Worm (Caenorhabditis elegans) whole organism, late embryonic: ENCODE results near the gene eel-1.

Experiments used
- ama-1 ChIP-seq: fragments of 150-350 bp; optimal IDR thresholded peaks from 2 replicates; lab custom pipeline; 2014
- ceh-6 ChIP-seq: fragments of 200-800 bp; sonication (Bioruptor generic); optimal IDR thresholded peaks from 2 replicates; lab custom pipeline; 2018; ENCODE audit warnings: mild to moderate bottlenecking, missing genetic modification characterization, missing compliant biosample characterization
- dmd-4 ChIP-seq: sonication (generic microtip); optimal IDR thresholded peaks from 2 replicates; lab custom pipeline; 2016; ENCODE audit warnings: borderline replicate concordance, missing genetic modification characterization, missing compliant biosample characterization
- hlh-6 ChIP-seq: sonication (generic microtip); optimal IDR thresholded peaks from 2 replicates; lab custom pipeline; 2016; ENCODE audit warnings: missing genotype, missing genetic modification characterization, missing compliant biosample characterization
- lin-11 ChIP-seq: fragments of 200-800 bp; sonication (Bioruptor generic); optimal IDR thresholded peaks from 2 replicates; lab custom pipeline; 2018; ENCODE audit warnings: mild to moderate bottlenecking, missing genetic modification characterization, missing compliant biosample characterization
- nfya-1 ChIP-seq: sonication (generic microtip); optimal IDR thresholded peaks from 2 replicates; lab custom pipeline; 2017; ENCODE audit warnings: missing genetic modification characterization, mild to moderate bottlenecking, missing compliant biosample characterization, antibody characterized with exemption, moderate library complexity
- pax-1 ChIP-seq: fragments of 150-350 bp; optimal IDR thresholded peaks from 2 replicates; lab custom pipeline; 2014; ENCODE audit warnings: missing biosample characterization, missing genetic modification characterization
- sox-4 ChIP-seq: sonication (generic microtip); optimal IDR thresholded peaks from 2 replicates; lab custom pipeline; 2017; ENCODE audit warnings: mild to moderate bottlenecking, missing genetic modification characterization, inconsistent platforms, missing compliant biosample characterization
- tbx-2 ChIP-seq: sonication (generic microtip); optimal IDR thresholded peaks from 2 replicates; lab custom pipeline; 2016; ENCODE audit warnings: missing genetic modification characterization, missing compliant biosample characterization

DNA sequence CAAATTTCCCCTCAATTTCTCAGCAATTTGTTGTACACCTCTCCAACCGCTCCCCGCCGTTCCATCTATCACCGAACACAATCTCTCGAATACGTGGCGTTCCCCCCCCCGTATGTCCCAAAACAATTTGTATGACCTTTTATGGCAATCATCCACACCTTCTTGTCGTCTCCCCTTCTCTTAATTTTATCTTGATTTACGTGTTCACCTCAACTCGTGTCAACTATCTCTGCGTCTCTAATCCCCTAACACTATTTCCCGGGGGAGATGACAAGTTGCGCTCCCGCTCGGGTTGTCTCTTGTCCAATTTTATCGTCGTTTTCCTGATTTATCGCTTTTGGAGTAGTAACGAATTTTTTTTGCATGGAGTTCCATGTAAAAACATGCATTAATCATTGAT lies 35.3 kb downstream of the eel-1 start:
- no peak for TF ChIP-seq nfya-1 (tag; lab: Kevin White, UChicago)
- TF ChIP-seq tbx-2 (tag; lab: Kevin White, UChicago): peak; percentile 13
- TF ChIP-seq ceh-6 (GFP tag; lab: Kevin White, UChicago): no peak
- no peak for TF ChIP-seq ama-1 (lab: Kevin White, UChicago)
- TF ChIP-seq dmd-4 (tag; lab: Kevin White, UChicago): no peak
- TF ChIP-seq sox-4 (tag; lab: Kevin White, UChicago): no peak
- TF ChIP-seq lin-11 (tag; lab: Kevin White, UChicago): no peak
- TF ChIP-seq hlh-6 (tag; lab: Kevin White, UChicago): no peak
- no peak for TF ChIP-seq pax-1
